Worm (Caenorhabditis elegans) whole organism, L3 larva: Measurements from ENCODE around the gene wdr-37.

Experiments
- R02D3.7 ChIP-seq: fragments of 150-350 bp; optimal IDR thresholded peaks from 2 replicates; lab custom pipeline; 2014; ENCODE audit warnings: missing biosample characterization, missing genetic modification characterization
- ZK546.5 ChIP-seq: sonication (generic microtip); optimal IDR thresholded peaks from 2 replicates; lab custom pipeline; 2017; ENCODE audit warnings: missing biosample characterization, missing genetic modification characterization
- aly-2 ChIP-seq: fragments of 150-350 bp; optimal IDR thresholded peaks from 2 replicates; lab custom pipeline; 2014; ENCODE audit warnings: missing biosample characterization, missing genetic modification characterization
- ama-1 ChIP-seq: fragments of 150-350 bp; optimal IDR thresholded peaks from 2 replicates; lab custom pipeline; 2018
- ceh-28 ChIP-seq: fragments of 150-350 bp; optimal IDR thresholded peaks from 2 replicates; lab custom pipeline; 2014; ENCODE audit warnings: missing biosample characterization, missing genetic modification reagents, missing genetic modification characterization
- ceh-82 ChIP-seq: fragments of 150-350 bp; optimal IDR thresholded peaks from 2 replicates; lab custom pipeline; 2014; ENCODE audit warnings: missing biosample characterization, missing genetic modification characterization
- ceh-9 ChIP-seq: sonication (generic microtip); optimal IDR thresholded peaks from 2 replicates; lab custom pipeline; 2018; ENCODE audit warnings: missing biosample characterization, missing genetic modification characterization
- daf-12 ChIP-seq: fragments of 150-350 bp; optimal IDR thresholded peaks from 2 replicates; lab custom pipeline; 2014; ENCODE audit warnings: missing biosample characterization, missing genetic modification reagents, missing genetic modification characterization
- elt-2 ChIP-seq: sonication (generic microtip); optimal IDR thresholded peaks from 2 replicates; lab custom pipeline; 2016; ENCODE audit warnings: missing genetic modification reagents, mild to moderate bottlenecking, missing genetic modification characterization, missing compliant biosample characterization
- elt-3 ChIP-seq, 3 experiments: fragments of 150-350 bp in 1 of 3; sonication (generic microtip) in 2 of 3; optimal IDR thresholded peaks; 2 replicates in 2 of 3; 4 replicates in 1 of 3; lab custom pipeline; 2014 to 2017; ENCODE audit warnings: missing biosample characterization in 3 of 3, missing genetic modification characterization in 3 of 3
- eor-1 ChIP-seq, 2 experiments: fragments of 150-350 bp; optimal IDR thresholded peaks; 2 replicates each; lab custom pipeline; 2014 to 2018; ENCODE audit warnings: missing biosample characterization in 2 of 2, missing genetic modification characterization in 2 of 2
- fkh-10 ChIP-seq: sonication (generic microtip); optimal IDR thresholded peaks from 2 replicates; lab custom pipeline; 2017; ENCODE audit warnings: missing biosample characterization, missing genetic modification reagents, missing genetic modification characterization
- fkh-2 ChIP-seq: fragments of 150-350 bp; optimal IDR thresholded peaks from 2 replicates; lab custom pipeline; 2014; ENCODE audit warnings: missing biosample characterization, missing genetic modification reagents, missing genetic modification characterization
- fos-1 ChIP-seq: fragments of 150-350 bp; optimal IDR thresholded peaks from 2 replicates; lab custom pipeline; 2014; ENCODE audit warnings: missing biosample characterization, missing genetic modification characterization
- hmg-11 ChIP-seq: sonication (generic microtip); optimal IDR thresholded peaks from 2 replicates; lab custom pipeline; 2016; ENCODE audit warnings: missing genetic modification characterization, missing compliant biosample characterization
- jun-1 ChIP-seq: fragments of 150-350 bp; optimal IDR thresholded peaks from 2 replicates; lab custom pipeline; 2014; ENCODE audit warnings: missing biosample characterization, missing genetic modification reagents, missing genetic modification characterization
- lin-15B ChIP-seq: fragments of 150-350 bp; optimal IDR thresholded peaks from 2 replicates; lab custom pipeline; 2014; ENCODE audit warnings: missing biosample characterization, missing genetic modification characterization
- lin-39 ChIP-seq: fragments of 150-350 bp; optimal IDR thresholded peaks from 2 replicates; lab custom pipeline; 2018; ENCODE audit warnings: missing biosample characterization, missing genetic modification reagents, missing genetic modification characterization
- lsy-12 ChIP-seq: sonication (generic microtip); optimal IDR thresholded peaks from 2 replicates; lab custom pipeline; 2016; ENCODE audit warnings: mild to moderate bottlenecking, missing genetic modification characterization, missing compliant biosample characterization
- mml-1 ChIP-seq: fragments of 150-350 bp; sonication (generic microtip); optimal IDR thresholded peaks from 3 replicates; lab custom pipeline; 2014; ENCODE audit warnings: missing biosample characterization, missing genetic modification characterization
- nfya-1 ChIP-seq: sonication (generic microtip); optimal IDR thresholded peaks from 2 replicates; lab custom pipeline; 2017; ENCODE audit warnings: missing genetic modification characterization, mild to moderate bottlenecking, missing compliant biosample characterization, antibody characterized with exemption, moderate library complexity; ENCODE audit not compliant: insufficient read depth
- nhr-11 ChIP-seq: fragments of 150-350 bp; optimal IDR thresholded peaks from 2 replicates; lab custom pipeline; 2014; ENCODE audit warnings: missing biosample characterization, missing genetic modification characterization
- nhr-12 ChIP-seq: fragments of 150-350 bp; optimal IDR thresholded peaks from 2 replicates; lab custom pipeline; 2014; ENCODE audit warnings: missing biosample characterization, missing genetic modification characterization
- nhr-28 ChIP-seq: fragments of 150-350 bp; optimal IDR thresholded peaks from 2 replicates; lab custom pipeline; 2014; ENCODE audit warnings: missing biosample characterization, missing genetic modification characterization
- nhr-43 ChIP-seq: sonication (generic microtip); optimal IDR thresholded peaks from 2 replicates; lab custom pipeline; 2016; ENCODE audit warnings: mild to moderate bottlenecking, missing genetic modification characterization, missing compliant biosample characterization; ENCODE audit not compliant: poor library complexity, severe bottlenecking
- nhr-67 ChIP-seq: fragments of 150-350 bp; optimal IDR thresholded peaks from 2 replicates; lab custom pipeline; 2014; ENCODE audit warnings: missing biosample characterization, missing genetic modification characterization
- nhr-76 ChIP-seq: fragments of 150-350 bp; sonication (generic microtip); optimal IDR thresholded peaks from 5 replicates; lab custom pipeline; 2014; ENCODE audit warnings: missing biosample characterization, missing genetic modification characterization
- pha-4 ChIP-seq: fragments of 150-350 bp; optimal IDR thresholded peaks from 2 replicates; lab custom pipeline; 2014; ENCODE audit warnings: missing biosample characterization, missing genetic modification reagents, missing genetic modification characterization
- pqm-1 ChIP-seq: fragments of 150-350 bp; optimal IDR thresholded peaks from 2 replicates; lab custom pipeline; 2017; ENCODE audit warnings: missing biosample characterization, missing genetic modification characterization, inconsistent platforms
- sea-2 ChIP-seq: fragments of 150-350 bp; sonication (generic microtip); optimal IDR thresholded peaks from 4 replicates; lab custom pipeline; 2014; ENCODE audit warnings: missing biosample characterization, missing genetic modification reagents, missing genetic modification characterization
- snpc-4 ChIP-seq: fragments of 150-350 bp; optimal IDR thresholded peaks from 2 replicates; lab custom pipeline; 2014; ENCODE audit warnings: missing biosample characterization, missing genetic modification characterization
- tbx-2 ChIP-seq: sonication (generic microtip); optimal IDR thresholded peaks from 2 replicates; lab custom pipeline; 2016; ENCODE audit warnings: mild to moderate bottlenecking, missing genetic modification characterization, missing compliant biosample characterization
- zag-1 ChIP-seq: fragments of 150-350 bp; optimal IDR thresholded peaks from 2 replicates; lab custom pipeline; 2014; ENCODE audit warnings: missing biosample characterization, missing genetic modification characterization
- ztf-4 ChIP-seq: fragments of 150-350 bp; optimal IDR thresholded peaks from 2 replicates; lab custom pipeline; 2014; ENCODE audit warnings: missing biosample characterization, missing genetic modification characterization

wdr-37 gene

DNA sequence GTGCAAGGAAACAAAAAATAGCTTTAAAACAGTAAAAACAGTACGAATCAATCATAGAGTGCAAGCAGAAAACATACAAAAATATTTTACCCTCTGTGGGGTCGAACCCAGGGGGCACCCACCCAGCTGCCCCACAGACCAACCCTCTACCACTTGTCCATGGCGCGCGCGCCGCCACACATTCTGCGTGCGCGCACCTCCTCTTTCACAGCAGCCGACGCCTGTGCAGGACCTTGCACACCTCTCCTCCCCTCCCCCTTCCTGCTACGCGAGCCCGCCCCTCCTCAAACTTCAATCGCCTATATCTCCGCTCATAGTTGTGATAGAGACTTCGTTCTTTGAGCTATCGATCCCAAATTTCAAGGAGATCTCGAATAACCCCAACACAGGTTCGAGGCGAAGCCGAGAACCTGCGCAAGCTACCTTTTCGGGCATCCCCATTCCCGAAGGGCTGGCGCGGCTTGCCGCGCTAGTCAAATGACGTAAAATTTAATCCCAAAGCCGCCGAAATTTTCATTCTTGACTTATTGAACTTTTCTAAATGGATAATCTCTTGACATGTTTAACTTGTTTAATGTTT lies 37.5 kb upstream of the wdr-37 start:
- peak; percentile 12 for TF ChIP-seq elt-2 (tag; lab: Kevin White, UChicago)

DNA sequence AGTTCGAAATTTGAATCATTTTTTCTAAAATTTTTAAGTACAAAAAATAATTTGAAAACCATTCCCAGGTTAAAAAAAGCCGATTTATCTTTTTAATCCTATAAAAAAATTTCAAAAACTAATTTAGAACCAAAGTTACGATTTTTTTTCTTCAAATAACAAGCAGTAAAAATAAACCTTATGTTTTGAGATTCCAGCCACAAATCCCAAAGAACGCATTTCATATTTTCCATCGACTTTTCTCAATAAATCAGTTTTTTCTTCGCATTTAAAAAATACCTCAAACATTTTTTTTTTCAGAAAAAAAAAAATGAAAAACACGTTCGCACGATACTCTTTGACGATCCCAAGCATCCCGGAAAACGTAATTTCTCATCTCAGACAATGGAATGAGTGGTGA lies 35.3 kb upstream of the wdr-37 start, which contains the start of gene ckk-1:
Gene ckk-1, plus strand, starts transcription at position 301 of the 400 bp plus-strand sequence.
- no peak for TF ChIP-seq lin-15B (tag; lab: Kevin White, UChicago)
- TF ChIP-seq, all 47 proteins: peak for 0

ce11 chrIII:5634509-5634908 lies 34.7 kb upstream of the wdr-37 start:
- peak; percentile 17 for TF ChIP-seq lin-39 (tag; lab: Kevin White, UChicago)
- TF ChIP-seq nhr-11 (tag; lab: Kevin White, UChicago), result no peak

DNA sequence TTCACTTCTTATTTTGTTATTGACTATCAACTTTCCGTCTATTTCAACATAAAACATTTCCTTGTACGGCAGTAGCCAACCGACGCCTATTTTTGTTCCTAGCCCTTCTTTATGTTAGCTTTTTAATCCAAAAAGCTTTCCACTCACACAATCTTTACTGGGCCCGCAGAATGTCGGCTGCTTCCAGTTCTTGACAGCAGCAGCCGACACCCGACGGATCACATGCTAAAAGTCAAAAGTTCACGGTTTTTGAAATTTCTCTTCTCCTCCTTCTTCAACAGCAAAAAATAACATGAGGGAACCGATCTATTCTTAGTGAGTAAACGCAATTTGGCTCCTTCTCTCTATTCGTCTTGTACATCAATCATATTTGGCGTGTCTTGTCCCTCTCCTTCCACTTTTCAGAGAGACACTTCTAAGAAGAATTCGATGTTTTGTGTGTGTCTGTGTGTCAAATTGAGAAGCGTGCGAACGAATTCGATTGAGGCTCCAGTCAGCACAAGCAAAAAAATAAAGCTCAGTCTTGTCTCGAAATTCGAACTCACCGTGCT lies 32.6 kb upstream of the wdr-37 start:
- TF ChIP-seq ama-1 (lab: Kevin White, UChicago), result no peak
- TF ChIP-seq daf-12, result no peak
- TF ChIP-seq fkh-10 (GFP tag; lab: Kevin White, UChicago), result peak; percentile 54
- TF ChIP-seq ceh-82, result no peak
- TF ChIP-seq elt-3 (tag; optimal IDR thresholded peaks at IDR 0.05; lab: Kevin White, UChicago), result no peak
- no peak for TF ChIP-seq nhr-43
- no peak for TF ChIP-seq R02D3.7
- TF ChIP-seq nfya-1 (tag; lab: Kevin White, UChicago), result peak; percentile 35
- no peak for TF ChIP-seq zag-1 (tag; lab: Kevin White, UChicago)
- TF ChIP-seq ceh-9 (tag; lab: Kevin White, UChicago), result no peak
- no peak for TF ChIP-seq nhr-76 (tag; lab: Kevin White, UChicago)
- TF ChIP-seq fkh-2 (tag; lab: Kevin White, UChicago), result no peak
- TF ChIP-seq aly-2 (tag; lab: Kevin White, UChicago), result no peak
- TF ChIP-seq lin-39 (tag; lab: Kevin White, UChicago), result peak; percentile 41
- TF ChIP-seq snpc-4 (tag; lab: Kevin White, UChicago), result peak; percentile 94
- TF ChIP-seq nhr-28 (tag; lab: Kevin White, UChicago), result no peak

DNA sequence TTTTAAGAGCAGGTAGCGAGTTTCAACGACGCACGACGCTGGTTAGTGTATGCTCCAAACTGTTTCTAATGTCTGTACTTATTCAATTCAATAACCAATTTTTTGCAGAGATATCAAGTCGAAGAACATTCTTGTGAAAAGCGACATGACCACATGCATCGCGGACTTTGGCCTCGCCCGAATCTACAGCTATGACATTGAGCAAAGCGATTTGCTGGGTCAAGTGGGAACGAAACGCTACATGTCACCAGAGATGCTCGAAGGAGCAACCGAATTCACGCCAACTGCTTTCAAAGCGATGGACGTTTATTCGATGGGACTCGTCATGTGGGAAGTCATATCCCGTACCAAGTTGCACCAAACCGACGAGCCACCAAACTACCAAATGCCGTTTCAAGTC lies 30.5 kb upstream of the wdr-37 start:
- TF ChIP-seq sea-2 (GFP tag; lab: Kevin White, UChicago) (no peak), lin-39 (tag; lab: Kevin White, UChicago) (peak; percentile 23)
- TF ChIP-seq, all 47 proteins: peak for 1

DNA sequence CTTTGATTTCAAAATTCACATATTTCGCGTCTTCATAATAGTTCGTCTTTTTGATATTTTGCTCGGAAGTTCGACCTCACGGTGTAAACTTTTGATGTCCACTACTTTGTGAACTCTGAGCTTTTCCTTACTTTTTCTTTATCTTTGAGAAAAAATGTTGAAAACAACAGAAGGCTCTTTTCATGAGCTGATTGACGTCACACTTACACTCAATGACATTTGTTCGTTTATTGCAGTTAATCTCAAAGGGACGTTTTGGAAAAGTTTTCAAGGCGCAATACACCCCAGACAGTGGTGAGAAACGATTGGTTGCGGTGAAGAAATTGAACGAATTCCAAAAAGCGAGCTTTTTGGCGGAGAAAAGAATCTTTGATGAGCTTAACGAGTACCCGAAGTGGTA lies 29.4 kb upstream of the wdr-37 start:
- TF ChIP-seq nhr-28 (tag; lab: Kevin White, UChicago) (no peak), ama-1 (lab: Kevin White, UChicago) (no peak), pqm-1 (tag; lab: Kevin White, UChicago) (no peak), jun-1 (tag; lab: Kevin White, UChicago) (no peak), sea-2 (GFP tag; lab: Kevin White, UChicago) (no peak), tbx-2 (no peak), lin-15B (tag; lab: Kevin White, UChicago) (no peak), hmg-11 (no peak), nfya-1 (tag; lab: Kevin White, UChicago) (no peak), nhr-67 (tag; lab: Kevin White, UChicago) (no peak), nhr-76 (tag; lab: Kevin White, UChicago) (no peak), R02D3.7 (no peak), eor-1 (tag; optimal IDR thresholded peaks at IDR 0.05; lab: Kevin White, UChicago) (no peak), nhr-43 (no peak), ztf-4 (tag; lab: Kevin White, UChicago) (no peak)

DNA sequence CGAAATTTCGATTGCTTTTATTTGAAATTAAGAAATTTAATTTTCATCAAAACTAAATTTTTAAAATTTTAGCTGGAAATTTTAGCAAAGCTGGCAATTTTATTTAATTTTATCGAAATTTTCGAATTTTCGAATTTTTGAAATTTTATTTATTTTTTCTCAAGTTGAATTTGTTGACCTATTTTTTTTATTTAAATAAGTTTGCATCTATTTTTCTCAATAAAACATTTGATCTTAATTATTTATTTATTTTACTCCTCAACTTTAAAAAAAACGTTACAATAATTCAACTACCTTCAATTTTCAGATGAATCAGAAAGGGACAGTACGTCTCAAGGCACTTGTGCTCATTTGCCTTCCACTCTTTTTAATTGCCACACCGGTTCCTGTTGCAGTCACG lies 25.0 kb upstream of the wdr-37 start, which contains the start of gene daf-4:
Gene daf-4, plus strand, starts transcription at position 301 of the 400 bp plus-strand sequence.
- no peak for TF ChIP-seq jun-1 (tag; lab: Kevin White, UChicago)
- no peak for TF ChIP-seq ZK546.5 (tag; lab: Kevin White, UChicago)
- TF ChIP-seq ceh-28 (tag; lab: Kevin White, UChicago), result no peak
- no peak for TF ChIP-seq lin-39 (tag; lab: Kevin White, UChicago)
- TF ChIP-seq fos-1, result no peak
- no peak for TF ChIP-seq daf-12
- TF ChIP-seq pha-4 (tag; lab: Kevin White, UChicago), result no peak
- TF ChIP-seq lsy-12, result no peak
- TF ChIP-seq mml-1 (tag; lab: Kevin White, UChicago), result no peak
- no peak for TF ChIP-seq nhr-12 (tag; lab: Kevin White, UChicago)
